Worm (Caenorhabditis elegans) whole organism, L4 larva: ENCODE data around the gene F45D11.11.

Experiments
- F37D6.2 ChIP-seq: sonication (generic microtip); optimal IDR thresholded peaks from 2 replicates; lab custom pipeline; 2016; ENCODE audit warnings: mild to moderate bottlenecking, missing genetic modification characterization, missing compliant biosample characterization
- aly-2 ChIP-seq: sonication (generic microtip); optimal IDR thresholded peaks from 2 replicates; lab custom pipeline; 2018; ENCODE audit warnings: missing biosample characterization, missing genetic modification characterization
- ceh-62 ChIP-seq: sonication (generic microtip); optimal IDR thresholded peaks from 2 replicates; lab custom pipeline; 2017; ENCODE audit warnings: missing biosample characterization, missing genetic modification characterization
- ceh-82 ChIP-seq: sonication (generic microtip); optimal IDR thresholded peaks from 2 replicates; lab custom pipeline; 2017; ENCODE audit warnings: missing biosample characterization, missing genetic modification characterization
- fos-1 ChIP-seq: fragments of 150-350 bp; optimal IDR thresholded peaks from 2 replicates; lab custom pipeline; 2014; ENCODE audit warnings: missing biosample characterization, missing genetic modification characterization
- jun-1 ChIP-seq: fragments of 150-350 bp; optimal IDR thresholded peaks from 2 replicates; lab custom pipeline; 2014; ENCODE audit warnings: missing biosample characterization, missing genetic modification reagents, missing genetic modification characterization
- lin-39 ChIP-seq: fragments of 150-350 bp; optimal IDR thresholded peaks from 2 replicates; lab custom pipeline; 2014; ENCODE audit warnings: missing biosample characterization, missing genetic modification reagents, missing genetic modification characterization
- nhr-11 ChIP-seq: fragments of 150-350 bp; optimal IDR thresholded peaks from 2 replicates; lab custom pipeline; 2014; ENCODE audit warnings: missing biosample characterization, missing genetic modification characterization
- nhr-111 ChIP-seq: fragments of 200-800 bp; sonication (Bioruptor generic); optimal IDR thresholded peaks from 2 replicates; lab custom pipeline; 2018; ENCODE audit warnings: mild to moderate bottlenecking, missing genetic modification characterization, missing compliant biosample characterization
- pha-4 ChIP-seq, 2 experiments: fragments of 150-350 bp in 1 of 2; fragments of 200-800 bp in 1 of 2; sonication (Bioruptor generic) in 1 of 2; IDR thresholded peaks in 1 of 2; optimal IDR thresholded peaks in 1 of 2; 2 replicates each; pipeline versions ENCODE4 v1.3.6 to Lab custom; 2014 to 2022; ENCODE audit warnings: missing genetic modification characterization in 2 of 2, missing genetic modification reagents in 2 of 2, missing biosample characterization in 1 of 2, missing compliant biosample characterization in 1 of 2
- ztf-11 ChIP-seq: fragments of 150-350 bp; optimal IDR thresholded peaks from 2 replicates; lab custom pipeline; 2014; ENCODE audit warnings: missing biosample characterization, missing genetic modification characterization

ce11 chrII:1028602-1029001 is 32.6 kb upstream of the F45D11.11 start, which contains the start of gene math-34:
- TF ChIP-seq F37D6.2, result no peak
- TF ChIP-seq ztf-11 (tag; lab: Kevin White, UChicago), result no peak
- no peak for TF ChIP-seq pha-4 (GFP tag; IDR thresholded peaks at IDR 0.05; lab: Robert Waterston, UW)
- TF ChIP-seq pha-4 (tag; optimal IDR thresholded peaks at IDR 0.05; lab: Kevin White, UChicago), result no peak
- TF ChIP-seq jun-1 (tag; lab: Kevin White, UChicago), result no peak
- no peak for TF ChIP-seq aly-2 (tag; lab: Kevin White, UChicago)
- no peak for TF ChIP-seq lin-39 (tag; lab: Kevin White, UChicago)
- no peak for TF ChIP-seq nhr-11 (tag; lab: Kevin White, UChicago)
- no peak for TF ChIP-seq ceh-62 (tag; lab: Kevin White, UChicago)
- TF ChIP-seq ceh-82 (tag; lab: Kevin White, UChicago), result no peak
- TF ChIP-seq nhr-111 (GFP tag; lab: Kevin White, UChicago), result no peak
- no peak for TF ChIP-seq fos-1 (tag; lab: Kevin White, UChicago)
